Worm (Caenorhabditis elegans) whole organism, midembryonic: ENCODE data around the gene mlc-6.

Experiments
- T22C8.4 ChIP-seq: fragments of 200-800 bp; sonication (Bioruptor generic); IDR thresholded peaks from 2 replicates; pipeline ENCODE4 v1.3.6; 2022; ENCODE audit warnings: missing genetic modification characterization, missing compliant biosample characterization
- cog-1 ChIP-seq: sonication (generic microtip); optimal IDR thresholded peaks from 2 replicates; lab custom pipeline; 2016; ENCODE audit warnings: missing genetic modification characterization, missing compliant biosample characterization
- flt-1 ChIP-seq: fragments of 200-800 bp; sonication (Bioruptor generic); IDR thresholded peaks from 2 replicates; pipeline ENCODE4 v1.3.6; 2022; ENCODE audit warnings: missing genetic modification characterization, missing compliant biosample characterization
- klf-2 ChIP-seq: fragments of 200-800 bp; sonication (Bioruptor generic); conservative IDR thresholded peaks from 2 replicates; pipeline ENCODE4 v1.3.6; 2022; ENCODE audit warnings: missing genetic modification reagents, missing genetic modification characterization, missing compliant biosample characterization
- med-1 ChIP-seq: sonication (generic microtip); optimal IDR thresholded peaks from 2 replicates; lab custom pipeline; 2017; ENCODE audit warnings: missing genetic modification characterization, mild to moderate bottlenecking, missing compliant biosample characterization, antibody characterized with exemption, missing genetic modification reagents; ENCODE audit not compliant: insufficient read depth
- ref-1 ChIP-seq: fragments of 200-800 bp; sonication (Bioruptor generic); conservative IDR thresholded peaks from 2 replicates; pipeline ENCODE4 v1.3.6; 2022; ENCODE audit warnings: missing genetic modification reagents, missing genetic modification characterization, missing compliant biosample characterization
- tab-1 ChIP-seq: fragments of 200-800 bp; sonication (Bioruptor generic); IDR thresholded peaks from 2 replicates; pipeline ENCODE4 v1.3.6; 2022; ENCODE audit warnings: missing genetic modification characterization, missing compliant biosample characterization
- ztf-23 ChIP-seq: fragments of 200-800 bp; sonication (Bioruptor generic); IDR thresholded peaks from 2 replicates; pipeline ENCODE4 v1.3.6; 2022; ENCODE audit warnings: missing genetic modification reagents, missing genetic modification characterization, missing compliant biosample characterization
- ztf-29 ChIP-seq: fragments of 200-800 bp; sonication (Bioruptor generic); IDR thresholded peaks from 2 replicates; pipeline ENCODE4 v1.3.6; 2022; ENCODE audit warnings: missing genetic modification reagents, missing genetic modification characterization, missing compliant biosample characterization

mlc-6 gene

ce11 chrX:14236121-14236824 is 10.1 kb downstream of the mlc-6 start:
- TF ChIP-seq klf-2 (no peak), tab-1 (GFP tag; lab: Robert Waterston, UW) (0 out of 2 replicates have a peak, but pooled peaks have one; percentile 21), flt-1 (no peak), cog-1 (tag; lab: Kevin White, UChicago) (no peak)

ce11 chrX:14234932-14235331 is 11.5 kb downstream of the mlc-6 start, which contains the start of gene srg-37:
srg-37 (minus strand) TSS chrX:14235032.
- TF ChIP-seq T22C8.4 (GFP tag; lab: Robert Waterston, UW), result no peak
- no peak for TF ChIP-seq ztf-29 (GFP tag; lab: Robert Waterston, UW)

- TF ChIP-seq ztf-23 (GFP tag; lab: Robert Waterston, UW) (no peak), klf-2 (no peak), med-1 (GFP tag; lab: Kevin White, UChicago) (no peak), T22C8.4 (GFP tag; lab: Robert Waterston, UW) (no peak), flt-1 (no peak), cog-1 (tag; lab: Kevin White, UChicago) (no peak), ref-1 (no peak), ztf-29 (GFP tag; lab: Robert Waterston, UW) (no peak), tab-1 (GFP tag; lab: Robert Waterston, UW) (no peak)
Observed at ce11 chrX:14234366-14234765, 12.1 kb downstream of the mlc-6 start, which contains the start of gene srg-36. srg-36 (minus strand) TSS chrX:14234466.

- TF ChIP-seq klf-2, result no peak
- TF ChIP-seq ztf-23 (GFP tag; lab: Robert Waterston, UW), result no peak
- no peak for TF ChIP-seq flt-1
- TF ChIP-seq cog-1 (tag; lab: Kevin White, UChicago), result no peak
- TF ChIP-seq ztf-29 (GFP tag; lab: Robert Waterston, UW), result no peak
- no peak for TF ChIP-seq med-1 (GFP tag; lab: Kevin White, UChicago)
- TF ChIP-seq ref-1, result no peak
- TF ChIP-seq tab-1 (GFP tag; lab: Robert Waterston, UW), result no peak
- TF ChIP-seq T22C8.4 (GFP tag; lab: Robert Waterston, UW), result no peak
Observed at ce11 chrX:14231987-14232386, 14.4 kb downstream of the mlc-6 start.

- TF ChIP-seq T22C8.4 (GFP tag; lab: Robert Waterston, UW), result 0 out of 2 replicates have a peak, but pooled peaks have one; percentile 17
- no peak for TF ChIP-seq ref-1
- TF ChIP-seq tab-1 (GFP tag; lab: Robert Waterston, UW), result peak; percentile 72; the same call in 1 of the 2 replicates
- TF ChIP-seq ztf-23 (GFP tag; lab: Robert Waterston, UW), result no peak
- TF ChIP-seq med-1 (GFP tag; lab: Kevin White, UChicago), result peak; percentile 13
- peak; percentile 84 for TF ChIP-seq flt-1
Observed at ce11 chrX:14228764-14229163, 17.7 kb downstream of the mlc-6 start.

ce11 chrX:14225273-14225672 is 21.1 kb downstream of the mlc-6 start, which contains the start of gene cyp-13B2:
cyp-13B2 (plus strand) TSS chrX:14225573.
- TF ChIP-seq med-1 (GFP tag; lab: Kevin White, UChicago), result no peak
- no peak for TF ChIP-seq cog-1 (tag; lab: Kevin White, UChicago)
- TF ChIP-seq T22C8.4 (GFP tag; lab: Robert Waterston, UW), result no peak

ce11 chrX:14223156-14223555 is 23.3 kb downstream of the mlc-6 start, which contains the start of gene K06G5.3:
K06G5.3 (minus strand) TSS chrX:14223256.
- TF ChIP-seq cog-1 (tag; lab: Kevin White, UChicago), result no peak
- TF ChIP-seq klf-2, result no peak
- TF ChIP-seq ref-1, result no peak
- no peak for TF ChIP-seq tab-1 (GFP tag; lab: Robert Waterston, UW)
- TF ChIP-seq ztf-29 (GFP tag; lab: Robert Waterston, UW), result no peak
- no peak for TF ChIP-seq med-1 (GFP tag; lab: Kevin White, UChicago)
- no peak for TF ChIP-seq flt-1
- TF ChIP-seq T22C8.4 (GFP tag; lab: Robert Waterston, UW), result no peak
- no peak for TF ChIP-seq ztf-23 (GFP tag; lab: Robert Waterston, UW)

- TF ChIP-seq med-1 (GFP tag; lab: Kevin White, UChicago), result no peak
Observed at ce11 chrX:14214520-14215023, 31.8 kb downstream of the mlc-6 start, which contains the start of gene K06G5.1. K06G5.1 (plus strand) TSS chrX:14214973.

- TF ChIP-seq T22C8.4 (GFP tag; lab: Robert Waterston, UW) (no peak), ref-1 (no peak), klf-2 (no peak), tab-1 (GFP tag; lab: Robert Waterston, UW) (no peak), ztf-23 (GFP tag; lab: Robert Waterston, UW) (no peak), cog-1 (tag; lab: Kevin White, UChicago) (no peak), flt-1 (no peak), med-1 (GFP tag; lab: Kevin White, UChicago) (no peak), ztf-29 (GFP tag; lab: Robert Waterston, UW) (no peak)
Observed at ce11 chrX:14213314-14213713, 33.1 kb downstream of the mlc-6 start.

- TF ChIP-seq ref-1 (no peak), ztf-23 (GFP tag; lab: Robert Waterston, UW) (no peak), ztf-29 (GFP tag; lab: Robert Waterston, UW) (no peak), med-1 (GFP tag; lab: Kevin White, UChicago) (no peak)
Observed at ce11 chrX:14207942-14208341, 38.5 kb downstream of the mlc-6 start, which contains the start of gene ceh-37. ceh-37 (minus strand) TSS chrX:14208000.
